Fruit fly (Drosophila melanogaster) whole organism, embryonic: ENCODE measurements around the gene CG13250.

Experiments
- Abd-B ChIP-seq: fragments of 200-800 bp; sonication (Bioruptor generic); optimal IDR thresholded peaks from 2 replicates; lab custom pipeline; 2018; ENCODE audit warnings: missing biosample characterization, mild to moderate bottlenecking, missing genetic modification characterization, moderate library complexity
- Atf-2 ChIP-seq: fragments of 200-800 bp; sonication (Bioruptor generic); optimal IDR thresholded peaks from 2 replicates; lab custom pipeline; 2016; ENCODE audit warnings: missing biosample characterization, missing genetic modification characterization
- Awh ChIP-seq: fragments of 200-800 bp; sonication (Bioruptor generic); IDR thresholded peaks from 2 replicates; pipeline ENCODE4, ENCODE4 v1.3.6; 2022; ENCODE audit warnings: missing biosample characterization, missing genetic modification characterization
- Bdp1 ChIP-seq: fragments of 200-800 bp; sonication (Bioruptor generic); optimal IDR thresholded peaks from 3 replicates; lab custom pipeline; 2016; ENCODE audit warnings: missing biosample characterization, missing genetic modification characterization
- Bteb2 ChIP-seq: fragments of 200-800 bp; sonication (Bioruptor generic); optimal IDR thresholded peaks from 2 replicates; lab custom pipeline; 2016; ENCODE audit warnings: missing biosample characterization, missing genetic modification characterization
- CG11695 ChIP-seq: fragments of 200-800 bp; sonication (Bioruptor generic); IDR thresholded peaks from 3 replicates; pipeline ENCODE4 v1.3.6; 2022; ENCODE audit warnings: missing biosample characterization, missing genetic modification characterization
- CG12104 ChIP-seq: fragments of 200-800 bp; sonication (Bioruptor generic); optimal IDR thresholded peaks from 3 replicates; lab custom pipeline; 2016; ENCODE audit warnings: missing biosample characterization, missing genetic modification characterization
- CG13123 ChIP-seq: fragments of 200-800 bp; sonication (Bioruptor generic); optimal IDR thresholded peaks from 2 replicates; lab custom pipeline; 2016; ENCODE audit warnings: missing biosample characterization, missing genetic modification characterization
- CG14710 ChIP-seq: fragments of 200-800 bp; sonication (Bioruptor generic); optimal IDR thresholded peaks from 3 replicates; lab custom pipeline; 2019; ENCODE audit warnings: missing biosample characterization, mild to moderate bottlenecking, missing genetic modification characterization, moderate library complexity
- CG15073 ChIP-seq: fragments of 200-800 bp; sonication (Bioruptor generic); optimal IDR thresholded peaks from 2 replicates; lab custom pipeline; 2016; ENCODE audit warnings: missing biosample characterization, missing genetic modification characterization
- CG17612 ChIP-seq: fragments of 200-800 bp; sonication (Bioruptor generic); IDR thresholded peaks from 2 replicates; pipeline ENCODE4 v1.3.6; 2022; ENCODE audit warnings: missing biosample characterization, missing genetic modification characterization
- CG17912 ChIP-seq: fragments of 200-800 bp; sonication (Bioruptor generic); optimal IDR thresholded peaks from 2 replicates; lab custom pipeline; 2018; ENCODE audit warnings: missing biosample characterization, mild to moderate bottlenecking, missing genetic modification characterization
- CG2678 ChIP-seq: fragments of 200-800 bp; sonication (Bioruptor generic); optimal IDR thresholded peaks from 3 replicates; lab custom pipeline; 2019; ENCODE audit warnings: missing biosample characterization, mild to moderate bottlenecking, missing genetic modification characterization, moderate library complexity
- CG31365 ChIP-seq: fragments of 200-800 bp; sonication (Bioruptor generic); optimal IDR thresholded peaks from 2 replicates; lab custom pipeline; 2018; ENCODE audit warnings: missing biosample characterization, mild to moderate bottlenecking, missing genetic modification characterization
- CG31441 ChIP-seq: fragments of 200-800 bp; sonication (Bioruptor generic); IDR thresholded peaks from 2 replicates; pipeline ENCODE4 v1.3.6; 2022; ENCODE audit warnings: missing biosample characterization, missing genetic modification characterization
- CG3726 ChIP-seq: fragments of 200-800 bp; sonication (Bioruptor generic); IDR thresholded peaks from 3 replicates; pipeline ENCODE4, ENCODE4 v1.3.6; 2022; ENCODE audit warnings: missing biosample characterization, missing genetic modification characterization
- CG42726 ChIP-seq: fragments of 200-800 bp; sonication (Bioruptor generic); IDR thresholded peaks from 2 replicates; pipeline ENCODE4 v1.3.6; 2022; ENCODE audit warnings: missing biosample characterization, missing genetic modification characterization; ENCODE audit not compliant: partially characterized antibody
- CG5180 ChIP-seq: fragments of 200-800 bp; sonication (Bioruptor generic); optimal IDR thresholded peaks from 3 replicates; lab custom pipeline; 2017; ENCODE audit warnings: missing biosample characterization, missing genetic modification characterization, mild to moderate bottlenecking, moderate library complexity, missing genetic modification reagents
- CG6765 ChIP-seq: fragments of 200-800 bp; sonication (Bioruptor generic); optimal IDR thresholded peaks from 3 replicates; lab custom pipeline; 2017; ENCODE audit warnings: missing biosample characterization, mild to moderate bottlenecking, missing genetic modification characterization
- CG6813 ChIP-seq: fragments of 200-800 bp; sonication (Bioruptor generic); optimal IDR thresholded peaks from 2 replicates; lab custom pipeline; 2017; ENCODE audit warnings: missing biosample characterization, missing genetic modification characterization, mild to moderate bottlenecking, moderate library complexity, missing genetic modification reagents
- CG7271 ChIP-seq: fragments of 200-800 bp; sonication (Bioruptor generic); optimal IDR thresholded peaks from 2 replicates; lab custom pipeline; 2018; ENCODE audit warnings: missing biosample characterization, mild to moderate bottlenecking, missing genetic modification characterization, moderate library complexity
- CG7372 ChIP-seq: fragments of 200-800 bp; sonication (Bioruptor generic); IDR thresholded peaks from 2 replicates; pipeline ENCODE4 v1.3.6; 2022; ENCODE audit warnings: missing biosample characterization, missing genetic modification characterization
- CG8765 ChIP-seq: fragments of 200-800 bp; sonication (Bioruptor generic); IDR thresholded peaks from 2 replicates; pipeline ENCODE4 v1.3.6; 2022; ENCODE audit warnings: missing biosample characterization, missing genetic modification characterization
- CG9876 ChIP-seq: fragments of 200-800 bp; sonication (Bioruptor generic); optimal IDR thresholded peaks from 2 replicates; lab custom pipeline; 2016; ENCODE audit warnings: missing biosample characterization, missing genetic modification characterization
- Dref ChIP-seq: fragments of 200-800 bp; sonication (Bioruptor generic); IDR thresholded peaks from 2 replicates; pipeline ENCODE4 v1.3.6; 2022; ENCODE audit warnings: missing biosample characterization, missing genetic modification characterization
- Gsc ChIP-seq: fragments of 200-800 bp; sonication (Bioruptor generic); IDR thresholded peaks from 2 replicates; pipeline ENCODE4 v1.3.6; 2022; ENCODE audit warnings: missing biosample characterization, missing genetic modification characterization
- H15 ChIP-seq: fragments of 200-800 bp; sonication (Bioruptor generic); IDR thresholded peaks from 3 replicates; pipeline ENCODE4 v1.3.6; 2022; ENCODE audit warnings: missing biosample characterization, missing genetic modification characterization
- Hr3 ChIP-seq: fragments of 200-800 bp; sonication (Bioruptor generic); optimal IDR thresholded peaks from 3 replicates; lab custom pipeline; 2016; ENCODE audit warnings: missing biosample characterization, missing genetic modification characterization
- Hsf ChIP-seq: fragments of 200-800 bp; sonication (Bioruptor generic); optimal IDR thresholded peaks from 3 replicates; lab custom pipeline; 2016; ENCODE audit warnings: missing biosample characterization, missing genetic modification characterization
- Mes4 ChIP-seq: fragments of 200-800 bp; sonication (Bioruptor generic); optimal IDR thresholded peaks from 2 replicates; lab custom pipeline; 2016; ENCODE audit warnings: missing biosample characterization, missing genetic modification characterization
- NC2β ChIP-seq: fragments of 200-800 bp; sonication (Bioruptor generic); optimal IDR thresholded peaks from 2 replicates; lab custom pipeline; 2016; ENCODE audit warnings: missing biosample characterization, missing genetic modification characterization
- Rx ChIP-seq: fragments of 200-800 bp; sonication (Bioruptor generic); IDR thresholded peaks from 2 replicates; pipeline ENCODE4 v1.3.6; 2022; ENCODE audit warnings: missing biosample characterization, missing genetic modification characterization
- Scr ChIP-seq: fragments of 200-800 bp; sonication (Bioruptor generic); IDR thresholded peaks from 2 replicates; pipeline ENCODE4 v1.3.6; 2022; ENCODE audit warnings: missing biosample characterization, missing genetic modification characterization; ENCODE audit not compliant: partially characterized antibody
- Sox100B ChIP-seq: fragments of 200-800 bp; sonication (Bioruptor generic); optimal IDR thresholded peaks from 3 replicates; lab custom pipeline; 2018; ENCODE audit warnings: missing biosample characterization, mild to moderate bottlenecking, missing genetic modification characterization
- Xrp1 ChIP-seq: fragments of 200-800 bp; sonication (Bioruptor generic); IDR thresholded peaks from 2 replicates; pipeline ENCODE4 v1.3.6; 2022; ENCODE audit warnings: missing biosample characterization, missing genetic modification characterization
- YL-1 ChIP-seq: fragments of 200-800 bp; sonication (Bioruptor generic); optimal IDR thresholded peaks from 3 replicates; lab custom pipeline; 2017; ENCODE audit warnings: missing biosample characterization, mild to moderate bottlenecking, missing genetic modification characterization
- cad ChIP-seq: fragments of >200 bp; optimal IDR thresholded peaks from 2 replicates; lab custom pipeline; 2017; ENCODE audit warnings: missing biosample characterization, missing genetic modification characterization
- chm ChIP-seq: fragments of 200-800 bp; sonication (Bioruptor generic); IDR thresholded peaks from 2 replicates; pipeline ENCODE4 v1.3.6; 2022; ENCODE audit warnings: missing biosample characterization, missing genetic modification characterization
- dan ChIP-seq: fragments of 200-800 bp; sonication (Bioruptor generic); IDR thresholded peaks from 2 replicates; pipeline ENCODE4 v1.3.6; 2022; ENCODE audit warnings: missing biosample characterization, missing genetic modification characterization
- emc ChIP-seq: fragments of 200-800 bp; sonication (Bioruptor generic); optimal IDR thresholded peaks from 2 replicates; lab custom pipeline; 2016; ENCODE audit warnings: missing biosample characterization, missing genetic modification characterization
- h ChIP-seq: fragments of >200 bp; optimal IDR thresholded peaks from 2 replicates; lab custom pipeline; 2017
- her ChIP-seq: fragments of 200-800 bp; sonication (Bioruptor generic); optimal IDR thresholded peaks from 2 replicates; lab custom pipeline; 2016; ENCODE audit warnings: missing biosample characterization, missing genetic modification characterization
- mld ChIP-seq: fragments of 200-800 bp; sonication (Bioruptor generic); IDR thresholded peaks from 3 replicates; pipeline ENCODE4 v1.3.6; 2022; ENCODE audit warnings: missing biosample characterization, missing genetic modification characterization; ENCODE audit not compliant: partially characterized antibody
- nerfin-1 ChIP-seq: fragments of 200-800 bp; sonication (Bioruptor generic); optimal IDR thresholded peaks from 3 replicates; lab custom pipeline; 2019; ENCODE audit warnings: missing biosample characterization, mild to moderate bottlenecking, missing genetic modification characterization, moderate library complexity
- nerfin-2 ChIP-seq: fragments of 200-800 bp; sonication (Bioruptor generic); IDR thresholded peaks from 2 replicates; pipeline ENCODE4 v1.3.6; 2022; ENCODE audit warnings: missing biosample characterization, missing genetic modification characterization; ENCODE audit not compliant: partially characterized antibody
- ranshi ChIP-seq: fragments of 200-800 bp; sonication (Bioruptor generic); IDR thresholded peaks from 2 replicates; pipeline ENCODE4 v1.3.6; 2022; ENCODE audit warnings: missing biosample characterization, missing genetic modification characterization
- row ChIP-seq: fragments of 200-800 bp; sonication (Bioruptor generic); IDR thresholded peaks from 3 replicates; pipeline ENCODE4 v1.3.6; 2022; ENCODE audit warnings: missing biosample characterization, missing genetic modification characterization
- sd ChIP-seq: fragments of 200-800 bp; sonication (Bioruptor generic); optimal IDR thresholded peaks from 3 replicates; lab custom pipeline; 2018; ENCODE audit warnings: missing biosample characterization, mild to moderate bottlenecking, missing genetic modification characterization, moderate library complexity
- slbo ChIP-seq: fragments of 200-800 bp; sonication (Bioruptor generic); IDR thresholded peaks from 2 replicates; pipeline ENCODE4 v1.3.6; 2022; ENCODE audit warnings: missing biosample characterization, missing genetic modification characterization
- ssp ChIP-seq: fragments of 200-800 bp; sonication (Bioruptor generic); IDR thresholded peaks from 2 replicates; pipeline ENCODE4 v1.3.6; 2022; ENCODE audit warnings: missing biosample characterization, missing genetic modification characterization

The CG13250 gene

dm6 chr3L:20509121-20509934, 24.2 kb upstream of the CG13250 start (continued):
- no peak for TF ChIP-seq CG42726
- no peak for TF ChIP-seq Scr (GFP tag; lab: Robert Waterston, UW)
- TF ChIP-seq Sox100B (GFP tag; lab: Kevin White, UChicago), result peak; percentile 88
- TF ChIP-seq Abd-B (GFP tag; lab: Kevin White, UChicago), result peak; percentile 64
- TF ChIP-seq CG9876 (GFP tag; lab: Kevin White, UChicago), result no peak
- peak; percentile 56 for TF ChIP-seq CG5180 (GFP tag; lab: Kevin White, UChicago)
- TF ChIP-seq cad, result no peak
- peak; percentile 75 for TF ChIP-seq CG31441 (GFP tag; lab: Robert Waterston, UW)
- TF ChIP-seq CG12104 (GFP tag; lab: Kevin White, UChicago), result peak; percentile 77
- peak; percentile 65 for TF ChIP-seq Hr3 (GFP tag; lab: Kevin White, UChicago)
- TF ChIP-seq CG17912 (GFP tag; lab: Kevin White, UChicago), result no peak
- peak; percentile 76 for TF ChIP-seq Hsf (GFP tag; lab: Kevin White, UChicago)
- TF ChIP-seq CG2678, result peak; percentile 92
- peak; percentile 67 for TF ChIP-seq Atf-2 (GFP tag; lab: Kevin White, UChicago)
- TF ChIP-seq Rx (GFP tag; lab: Robert Waterston, UW), result no peak
- TF ChIP-seq NC2β, result no peak
- no peak for TF ChIP-seq Dref (GFP tag; lab: Robert Waterston, UW)
- TF ChIP-seq H15 (GFP tag; lab: Robert Waterston, UW), result no peak
- peak; percentile 51 for TF ChIP-seq CG6813 (GFP tag; lab: Kevin White, UChicago)
- TF ChIP-seq nerfin-2 (GFP tag; lab: Robert Waterston, UW), result no peak
- no peak for TF ChIP-seq dan (GFP tag; lab: Robert Waterston, UW)
- TF ChIP-seq emc (GFP tag; lab: Kevin White, UChicago), result peak; percentile 55
- no peak for TF ChIP-seq CG3726
- no peak for TF ChIP-seq CG17612 (GFP tag; lab: Robert Waterston, UW)
- TF ChIP-seq nerfin-1 (tag; lab: Kevin White, UChicago), result peak; percentile 66
- TF ChIP-seq CG15073, result no peak
- peak; percentile 91 for TF ChIP-seq row (GFP tag; lab: Robert Waterston, UW)
- TF ChIP-seq Bteb2, result peak; percentile 67
- TF ChIP-seq mld, result no peak
- TF ChIP-seq CG7372 (GFP tag; lab: Robert Waterston, UW), result peak; percentile 53; the same call in 1 of the 2 replicates
- 0 out of 2 replicates have a peak, but pooled peaks have one; percentile 54 for TF ChIP-seq Xrp1
- TF ChIP-seq ranshi, result no peak
- peak; percentile 66 for TF ChIP-seq slbo (GFP tag; lab: Robert Waterston, UW)
- peak; percentile 43 for TF ChIP-seq CG13123 (GFP tag; lab: Kevin White, UChicago)
- no peak for TF ChIP-seq CG7271
- TF ChIP-seq sd (tag; lab: Kevin White, UChicago), result peak; percentile 49
- TF ChIP-seq CG6765 (GFP tag; lab: Kevin White, UChicago), result peak; percentile 80
- TF ChIP-seq CG11695, result peak; percentile 41; the same call in 1 of the 3 replicates
- TF ChIP-seq Mes4 (GFP tag; lab: Kevin White, UChicago), result peak; percentile 45
- peak; percentile 40 for TF ChIP-seq YL-1 (GFP tag; lab: Kevin White, UChicago)
- 0 out of 2 replicates have a peak, but pooled peaks have one; percentile 33 for TF ChIP-seq Awh (GFP tag; lab: Robert Waterston, UW)
- TF ChIP-seq CG8765 (GFP tag; lab: Robert Waterston, UW), result no peak
- no peak for TF ChIP-seq ssp
- peak; percentile 64 for TF ChIP-seq Bdp1 (GFP tag; lab: Kevin White, UChicago)
- peak; percentile 78 for TF ChIP-seq CG14710 (tag; lab: Kevin White, UChicago)
- TF ChIP-seq CG31365, result no peak
- no peak for TF ChIP-seq h
- peak; percentile 60 for TF ChIP-seq her (GFP tag; lab: Kevin White, UChicago)
- no peak for TF ChIP-seq Gsc (GFP tag; lab: Robert Waterston, UW)
- TF ChIP-seq chm (GFP tag; lab: Robert Waterston, UW), result no peak
